Fruit fly (Drosophila melanogaster): ENCODE measurements around the gene ppk16.

Gene ppk16

dm6 chr2L:9782176-9782581, 7.3 kb upstream of the ppk16 start, which contains the start of gene IP3K1 (continued):
- TF ChIP-seq jigr1 (GFP tag; IDR thresholded peaks at IDR 0.05) (no peak), Neu2 (GFP tag; optimal IDR thresholded peaks at IDR 0.05; ENCODE audit: borderline replicate concordance) (no peak), Sry-δ (GFP tag; optimal IDR thresholded peaks at IDR 0.05) (no peak), CG3163 (GFP tag; optimal IDR thresholded peaks at IDR 0.05) (no peak), B-H1 (GFP tag; IDR thresholded peaks at IDR 0.05) (no peak), tup (GFP tag; optimal IDR thresholded peaks at IDR 0.05) (no peak), CG18011 (GFP tag; optimal IDR thresholded peaks at IDR 0.05) (no peak), bcd (GFP tag; optimal IDR thresholded peaks at IDR 0.05) (peak; percentile 27), CG7745 (tag; optimal IDR thresholded peaks at IDR 0.05) (no peak), fd96Cb (tag; optimal IDR thresholded peaks at IDR 0.05) (no peak), CG16779 (GFP tag; IDR thresholded peaks at IDR 0.05) (peak; percentile 48; the same call in 1 of the 2 replicates), MESR4 (GFP tag; optimal IDR thresholded peaks at IDR 0.05) (no peak), CG17385 (GFP tag; optimal IDR thresholded peaks at IDR 0.05) (peak; percentile 48), CG2889 (GFP tag; IDR thresholded peaks at IDR 0.05) (no peak), sug (tag; optimal IDR thresholded peaks at IDR 0.05) (peak; percentile 75), gro (GFP tag; optimal IDR thresholded peaks at IDR 0.05) (peak; percentile 82), Dfd (GFP tag; optimal IDR thresholded peaks at IDR 0.05) (no peak), rib (GFP tag; IDR thresholded peaks at IDR 0.05) (peak; percentile 67), ind (GFP tag; optimal IDR thresholded peaks at IDR 0.05) (no peak), jing (GFP tag; optimal IDR thresholded peaks at IDR 0.05) (no peak), dan (GFP tag; IDR thresholded peaks at IDR 0.05) (no peak), CG3726 (GFP tag; IDR thresholded peaks at IDR 0.05) (no peak), Taf1 (GFP tag; IDR thresholded peaks at IDR 0.05) (no peak; the same call in 1 of the 2 replicates), CG13775 (GFP tag; optimal IDR thresholded peaks at IDR 0.05) (peak; percentile 17), fd64A (GFP tag; optimal IDR thresholded peaks at IDR 0.05) (peak; percentile 67), CG2129 (GFP tag; IDR thresholded peaks at IDR 0.05; ENCODE audit: partially characterized antibody) (no peak), Nf-YC (tag; optimal IDR thresholded peaks at IDR 0.05) (peak; percentile 56), az2 (GFP tag; optimal IDR thresholded peaks at IDR 0.05) (no peak), CG8765 (GFP tag; IDR thresholded peaks at IDR 0.05) (no peak), z (GFP tag; IDR thresholded peaks at IDR 0.05) (0 out of 3 replicates have a peak, but pooled peaks have one; percentile 40), hb (GFP tag; IDR thresholded peaks at IDR 0.05; ENCODE audit: partially characterized antibody) (no peak), B-H2 (GFP tag; optimal IDR thresholded peaks at IDR 0.05) (no peak), CG16815 (GFP tag; optimal IDR thresholded peaks at IDR 0.05) (no peak), abd-A (tag; optimal IDR thresholded peaks at IDR 0.05) (peak; percentile 72), CG13287 (GFP tag; IDR thresholded peaks at IDR 0.05; ENCODE audit: partially characterized antibody) (peak; percentile 66), wdn (GFP tag; IDR thresholded peaks at IDR 0.05) (no peak), Pdp1 (GFP tag; optimal IDR thresholded peaks at IDR 0.05) (peak in 1 of 2 experiments; percentile 80), CG1602 (GFP tag; optimal IDR thresholded peaks at IDR 0.05) (no peak), crol (GFP tag; IDR thresholded peaks at IDR 0.05) (0 out of 2 replicates have a peak, but pooled peaks have one; percentile 10), NK7.1 (GFP tag; optimal IDR thresholded peaks at IDR 0.05) (peak; percentile 29), Hand (GFP tag; optimal IDR thresholded peaks at IDR 0.05) (peak; percentile 61), dmrt11E (tag; optimal IDR thresholded peaks at IDR 0.05) (no peak), ken (GFP tag; IDR thresholded peaks at IDR 0.05) (no peak), dpn (GFP tag; optimal IDR thresholded peaks at IDR 0.05) (peak; percentile 9 to 21), CG10366 (GFP tag; IDR thresholded peaks at IDR 0.05) (no peak; the same call in 1 of the 2 replicates), CG34422 (GFP tag; IDR thresholded peaks at IDR 0.05) (peak; percentile 65; the same call in 1 of the 3 replicates), oc (tag; optimal IDR thresholded peaks at IDR 0.05) (peak; percentile 39), Mrtf (GFP tag; IDR thresholded peaks at IDR 0.05) (no peak), dysf (GFP tag; IDR thresholded peaks at IDR 0.05) (peak; percentile 32; the same call in 1 of the 3 replicates), CG3065 (GFP tag; optimal IDR thresholded peaks at IDR 0.05) (no peak), Oaz (GFP tag; IDR thresholded peaks at IDR 0.05) (no peak)
